Worm (Caenorhabditis elegans) whole organism, L1 larva: ENCODE results near the gene wrm-1.
A peak's percentile ranks its signal among the peaks of the same experiment; 100 is the strongest.

Experiments
- C16A3.4 ChIP-seq: fragments of 150-350 bp; optimal IDR thresholded peaks from 2 replicates; lab custom pipeline; 2014; ENCODE audit warnings: missing biosample characterization, missing genetic modification characterization
- C34B4.2 ChIP-seq: sonication (generic microtip); optimal IDR thresholded peaks from 2 replicates; lab custom pipeline; 2017; ENCODE audit warnings: mild to moderate bottlenecking, missing genetic modification characterization, missing compliant biosample characterization
- Y116A8C.19 ChIP-seq: sonication (generic microtip); optimal IDR thresholded peaks from 2 replicates; lab custom pipeline; 2016; ENCODE audit warnings: missing compliant biosample characterization, missing genetic modification characterization, borderline replicate concordance
- alr-1 ChIP-seq: fragments of 200-800 bp; sonication (Bioruptor generic); optimal IDR thresholded peaks from 2 replicates; lab custom pipeline; 2018; ENCODE audit warnings: borderline replicate concordance, mild to moderate bottlenecking, missing genetic modification characterization, missing compliant biosample characterization
- blmp-1 ChIP-seq: fragments of 150-350 bp; optimal IDR thresholded peaks from 2 replicates; lab custom pipeline; 2014; ENCODE audit warnings: missing biosample characterization, missing genetic modification characterization
- ceh-63 ChIP-seq: fragments of 200-800 bp; sonication (Bioruptor generic); optimal IDR thresholded peaks from 2 replicates; lab custom pipeline; 2018; ENCODE audit warnings: mild to moderate bottlenecking, missing genetic modification characterization, missing compliant biosample characterization
- ceh-88 ChIP-seq: fragments of 200-800 bp; sonication (Bioruptor generic); IDR thresholded peaks from 2 replicates; pipeline ENCODE4 v1.3.6; 2022; ENCODE audit warnings: missing genetic modification characterization, missing compliant biosample characterization
- ceh-90 ChIP-seq: sonication (generic microtip); optimal IDR thresholded peaks from 2 replicates; lab custom pipeline; 2016; ENCODE audit warnings: missing genetic modification characterization, missing compliant biosample characterization
- ces-1 ChIP-seq: fragments of 150-350 bp; optimal IDR thresholded peaks from 2 replicates; lab custom pipeline; 2014; ENCODE audit warnings: missing biosample characterization, missing genetic modification reagents, missing genetic modification characterization
- dpl-1 ChIP-seq, 3 experiments: fragments of 150-350 bp in 2 of 3; sonication (generic microtip) in 1 of 3; optimal IDR thresholded peaks; 2 replicates each; lab custom pipeline; 2014 to 2017; ENCODE audit warnings: missing biosample characterization in 3 of 3, missing genetic modification characterization in 3 of 3, missing genetic modification reagents in 3 of 3
- dsc-1 ChIP-seq: sonication (generic microtip); optimal IDR thresholded peaks from 2 replicates; lab custom pipeline; 2016; ENCODE audit warnings: mild to moderate bottlenecking, missing genetic modification characterization, missing compliant biosample characterization
- efl-1 ChIP-seq, 4 experiments: fragments of 150-350 bp; optimal IDR thresholded peaks in 3 of 4; peaks in 1 of 4; 1 replicate in 1 of 4; 2 replicates in 3 of 4; lab custom pipeline; 2014; ENCODE audit warnings: missing biosample characterization in 2 of 4, missing genetic modification characterization in 2 of 4, missing genetic modification reagents in 2 of 4
- egl-27 ChIP-seq, 2 experiments: fragments of 150-350 bp in 1 of 2; sonication (generic microtip); optimal IDR thresholded peaks; 3 replicates each; lab custom pipeline; 2017 to 2018; ENCODE audit warnings: missing biosample characterization in 2 of 2, missing genetic modification characterization in 2 of 2, missing genetic modification reagents in 2 of 2
- ets-5 ChIP-seq: fragments of 200-800 bp; sonication (Bioruptor generic); IDR thresholded peaks from 2 replicates; pipeline ENCODE4 v1.3.6; 2022; ENCODE audit warnings: missing genetic modification characterization, missing compliant biosample characterization
- fkh-10 ChIP-seq: sonication (generic microtip); optimal IDR thresholded peaks from 2 replicates; lab custom pipeline; 2017; ENCODE audit warnings: missing biosample characterization, missing genetic modification reagents, missing genetic modification characterization
- fkh-4 ChIP-seq: sonication (generic microtip); optimal IDR thresholded peaks from 2 replicates; lab custom pipeline; 2016; ENCODE audit warnings: missing compliant biosample characterization, missing genetic modification characterization, borderline replicate concordance
- grh-1 ChIP-seq: fragments of 200-800 bp; sonication (Bioruptor generic); IDR thresholded peaks from 2 replicates; pipeline ENCODE4 v1.3.6; 2022; ENCODE audit warnings: missing genetic modification reagents, missing genetic modification characterization, missing compliant biosample characterization
- hlh-4 ChIP-seq: sonication (generic microtip); optimal IDR thresholded peaks from 2 replicates; lab custom pipeline; 2016; ENCODE audit warnings: mild to moderate bottlenecking, missing genetic modification characterization, missing compliant biosample characterization
- hpl-2 ChIP-seq: fragments of 150-350 bp; optimal IDR thresholded peaks from 2 replicates; lab custom pipeline; 2014; ENCODE audit warnings: missing biosample characterization, missing genetic modification reagents, missing genetic modification characterization
- isw-1 ChIP-seq: fragments of 200-800 bp; sonication (Bioruptor generic); IDR thresholded peaks from 2 replicates; pipeline ENCODE4 v1.3.6; 2022; ENCODE audit warnings: missing genetic modification characterization, missing compliant biosample characterization
- jun-1 ChIP-seq: fragments of 150-350 bp; optimal IDR thresholded peaks from 2 replicates; lab custom pipeline; 2014; ENCODE audit warnings: missing biosample characterization, missing genetic modification reagents, missing genetic modification characterization
- lin-14 ChIP-seq: fragments of 200-800 bp; sonication (Bioruptor generic); optimal IDR thresholded peaks from 2 replicates; lab custom pipeline; 2018; ENCODE audit warnings: mild to moderate bottlenecking, missing genetic modification characterization, moderate library complexity, missing compliant biosample characterization
- lin-39 ChIP-seq: fragments of 150-350 bp; optimal IDR thresholded peaks from 2 replicates; lab custom pipeline; 2014; ENCODE audit warnings: missing biosample characterization, missing genetic modification reagents, missing genetic modification characterization
- lir-3 ChIP-seq: sonication (generic microtip); optimal IDR thresholded peaks from 2 replicates; lab custom pipeline; 2016; ENCODE audit warnings: mild to moderate bottlenecking, missing genetic modification characterization, moderate library complexity, missing compliant biosample characterization; ENCODE audit not compliant: poor library complexity
- lsy-2 ChIP-seq, 2 experiments: fragments of 150-350 bp; optimal IDR thresholded peaks; 2 replicates each; lab custom pipeline; 2014; ENCODE audit warnings: missing biosample characterization in 2 of 2, missing genetic modification characterization in 2 of 2
- mef-2 ChIP-seq: fragments of 150-350 bp; optimal IDR thresholded peaks from 2 replicates; lab custom pipeline; 2014; ENCODE audit warnings: missing biosample characterization, missing genetic modification characterization
- mep-1 ChIP-seq: fragments of 150-350 bp; optimal IDR thresholded peaks from 2 replicates; lab custom pipeline; 2014; ENCODE audit warnings: missing biosample characterization, missing genetic modification characterization
- nhr-19 ChIP-seq: fragments of 200-800 bp; sonication (Bioruptor generic); conservative IDR thresholded peaks from 2 replicates; pipeline ENCODE4 v1.3.6; 2022; ENCODE audit warnings: missing genetic modification characterization, missing compliant biosample characterization
- nhr-237 ChIP-seq: fragments of 150-350 bp; optimal IDR thresholded peaks from 2 replicates; lab custom pipeline; 2014; ENCODE audit warnings: missing biosample characterization, missing genetic modification characterization
- nhr-47 ChIP-seq: sonication (generic microtip); optimal IDR thresholded peaks from 2 replicates; lab custom pipeline; 2016; ENCODE audit warnings: mild to moderate bottlenecking, missing genetic modification characterization, moderate library complexity, missing compliant biosample characterization
- nhr-77 ChIP-seq: fragments of 150-350 bp; optimal IDR thresholded peaks from 2 replicates; lab custom pipeline; 2014; ENCODE audit warnings: missing biosample characterization, missing genetic modification characterization
- nhr-84 ChIP-seq: sonication (generic microtip); optimal IDR thresholded peaks from 2 replicates; lab custom pipeline; 2017; ENCODE audit warnings: missing biosample characterization, missing genetic modification characterization
- nhr-85 ChIP-seq: sonication (generic microtip); peaks from one replicate; lab custom pipeline; 2016; ENCODE audit warnings: missing genetic modification characterization, inconsistent platforms, missing compliant biosample characterization
- pag-3 ChIP-seq: sonication (generic microtip); optimal IDR thresholded peaks from 2 replicates; lab custom pipeline; 2017; ENCODE audit warnings: missing genetic modification characterization, mild to moderate bottlenecking, missing compliant biosample characterization, antibody characterized with exemption, borderline replicate concordance; ENCODE audit not compliant: insufficient read depth
- pax-3 ChIP-seq: fragments of 200-800 bp; sonication (Bioruptor generic); optimal IDR thresholded peaks from 2 replicates; lab custom pipeline; 2018; ENCODE audit warnings: mild to moderate bottlenecking, missing genetic modification characterization, moderate library complexity, missing compliant biosample characterization
- pqm-1 ChIP-seq: sonication (generic microtip); optimal IDR thresholded peaks from 3 replicates; lab custom pipeline; 2017; ENCODE audit warnings: missing biosample characterization, missing genetic modification characterization
- snpc-4 ChIP-seq: fragments of 150-350 bp; optimal IDR thresholded peaks from 2 replicates; lab custom pipeline; 2014; ENCODE audit warnings: missing biosample characterization, missing genetic modification characterization
- sox-4 ChIP-seq: sonication (generic microtip); optimal IDR thresholded peaks from 2 replicates; lab custom pipeline; 2016; ENCODE audit warnings: missing genetic modification characterization, missing compliant biosample characterization
- sup-37 ChIP-seq: fragments of 200-800 bp; sonication (Bioruptor generic); optimal IDR thresholded peaks from 2 replicates; lab custom pipeline; 2018; ENCODE audit warnings: mild to moderate bottlenecking, missing genetic modification characterization, missing compliant biosample characterization
- tbx-2 ChIP-seq: sonication (generic microtip); optimal IDR thresholded peaks from 2 replicates; lab custom pipeline; 2016; ENCODE audit warnings: missing genetic modification characterization, missing compliant biosample characterization
- unc-130 ChIP-seq: fragments of 150-350 bp; optimal IDR thresholded peaks from 2 replicates; lab custom pipeline; 2017; ENCODE audit warnings: missing biosample characterization, missing genetic modification characterization, inconsistent platforms
- unc-30 ChIP-seq: sonication (generic microtip); optimal IDR thresholded peaks from 2 replicates; lab custom pipeline; 2017; ENCODE audit warnings: missing biosample characterization, missing genetic modification characterization
- xbp-1 ChIP-seq: sonication (generic microtip); optimal IDR thresholded peaks from 2 replicates; lab custom pipeline; 2016; ENCODE audit warnings: missing genetic modification characterization, missing compliant biosample characterization
- zag-1 ChIP-seq: fragments of 150-350 bp; optimal IDR thresholded peaks from 2 replicates; lab custom pipeline; 2014; ENCODE audit warnings: missing biosample characterization, missing genetic modification characterization

The wrm-1 gene

DNA sequence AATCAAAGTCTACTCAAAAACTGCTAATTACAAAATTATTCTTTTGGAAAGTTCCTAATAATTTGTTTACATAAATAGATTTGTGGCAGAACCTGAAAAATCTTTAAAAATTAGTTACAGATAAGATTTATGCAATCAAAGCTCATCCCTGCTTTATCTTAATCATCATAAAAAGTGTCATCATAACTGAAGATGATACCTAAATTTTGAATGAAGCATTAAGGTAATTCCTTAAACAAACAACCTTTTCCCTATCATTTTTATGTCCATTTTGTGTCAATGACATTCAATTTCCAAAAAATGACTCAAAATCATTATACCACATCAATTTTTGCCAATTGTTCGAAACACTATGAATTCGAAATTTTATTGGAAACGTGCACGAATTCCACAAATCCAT lies 15.1 kb downstream of the wrm-1 start, which contains the start of gene B0244.6 (continued):
- no peak for TF ChIP-seq egl-27 (tag; optimal IDR thresholded peaks at IDR 0.05; lab: Kevin White, UChicago)
- no peak for TF ChIP-seq nhr-47 (tag; lab: Kevin White, UChicago)

DNA sequence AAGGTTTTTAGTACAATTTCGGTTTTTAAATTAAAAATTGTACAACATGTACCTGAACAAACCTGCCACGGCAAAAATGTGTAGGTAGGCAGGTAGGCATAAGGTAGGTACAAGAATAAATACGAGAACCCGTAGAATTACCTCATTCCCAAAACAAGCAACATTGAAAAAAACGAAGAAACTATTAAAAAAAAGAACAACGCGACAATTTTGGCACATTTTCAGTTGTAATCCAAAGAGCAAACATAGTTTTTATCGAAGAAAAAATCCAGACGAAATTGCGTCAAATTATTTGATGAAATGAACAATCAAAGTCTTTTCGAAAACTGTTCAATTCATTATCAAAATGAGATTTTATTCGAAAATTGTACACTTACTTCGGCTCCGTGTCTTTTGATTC lies 18.0 kb downstream of the wrm-1 start, which contains the start of gene B0244.16:
B0244.16 (plus strand) TSS at position 301 of the 400 bp plus-strand sequence.
- no peak for TF ChIP-seq pqm-1 (tag; lab: Kevin White, UChicago)
- no peak for TF ChIP-seq efl-1 (optimal IDR thresholded peaks at IDR 0.05; lab: Kevin White, UChicago)
- TF ChIP-seq efl-1 (GFP tag; optimal IDR thresholded peaks at IDR 0.05 in 1 of 2; lab: Kevin White, UChicago) = peak in 1 of 2 experiments; percentile 15
- no peak for TF ChIP-seq lsy-2 (tag; optimal IDR thresholded peaks at IDR 0.05; lab: Kevin White, UChicago)
- no peak for TF ChIP-seq mep-1 (tag; lab: Kevin White, UChicago)
- TF ChIP-seq tbx-2 (tag; lab: Kevin White, UChicago) = no peak
- TF ChIP-seq snpc-4 (tag; lab: Kevin White, UChicago) = no peak
- TF ChIP-seq ceh-90 (tag; lab: Kevin White, UChicago) = no peak
- no peak for TF ChIP-seq C34B4.2 (tag; lab: Kevin White, UChicago)

DNA sequence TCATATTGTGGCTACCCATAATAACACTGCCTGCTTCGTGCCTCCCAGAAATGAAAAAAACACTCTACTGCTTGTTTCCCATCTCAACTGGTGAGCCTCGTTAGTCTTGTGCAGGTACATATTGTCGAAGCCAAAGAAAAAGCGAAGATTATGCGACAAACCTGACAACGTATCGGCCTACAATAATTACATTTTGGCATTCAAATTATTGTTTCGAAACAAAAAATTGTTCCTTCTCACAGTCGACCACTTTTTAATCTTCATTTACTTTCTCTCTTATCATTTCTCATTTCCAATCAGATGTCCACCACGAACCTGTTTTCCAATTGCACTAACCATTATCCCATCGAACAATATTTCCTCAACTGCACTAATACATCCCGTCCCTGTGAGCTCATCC lies 20.4 kb downstream of the wrm-1 start, which contains the start of gene B0244.15:
B0244.15 (plus strand) TSS at position 301 of the 400 bp plus-strand sequence.
- TF ChIP-seq xbp-1 (tag; lab: Kevin White, UChicago) (no peak), nhr-84 (no peak), ceh-63 (no peak), sup-37 (GFP tag; lab: Kevin White, UChicago) (no peak), unc-130 (tag; lab: Kevin White, UChicago) (no peak), isw-1 (GFP tag; lab: Robert Waterston, UW) (no peak)
- TF ChIP-seq, all 84 proteins: peak for 0

DNA sequence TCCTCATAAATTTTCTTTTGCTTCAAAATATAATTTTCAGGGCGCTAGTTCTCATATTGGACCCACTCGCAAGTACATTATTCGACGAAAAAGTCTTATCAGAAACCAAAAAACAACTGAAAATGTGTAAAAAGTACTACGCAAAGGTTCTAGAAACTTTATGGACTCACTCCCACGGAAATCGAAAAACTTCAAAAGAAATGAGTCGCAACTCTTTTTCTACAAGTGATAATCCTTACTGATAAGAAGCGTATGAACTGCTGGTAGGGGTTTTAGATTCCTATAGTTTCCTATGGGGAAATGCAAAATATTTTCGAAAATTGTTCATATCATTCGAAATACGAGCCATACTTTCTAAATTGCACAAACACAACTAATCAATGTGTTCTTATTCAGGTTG lies 21.9 kb downstream of the wrm-1 start, which contains the start of gene B0244.5:
B0244.5 (plus strand) TSS at position 301 of the 400 bp plus-strand sequence.
- no peak for TF ChIP-seq nhr-77 (tag; lab: Kevin White, UChicago)
- TF ChIP-seq ceh-63 = no peak
- no peak for TF ChIP-seq blmp-1
- no peak for TF ChIP-seq sox-4 (tag; lab: Kevin White, UChicago)
- TF ChIP-seq nhr-237 (tag; lab: Kevin White, UChicago) = no peak
- TF ChIP-seq hlh-4 = no peak
- TF ChIP-seq tbx-2 (tag; lab: Kevin White, UChicago) = no peak
- no peak for TF ChIP-seq fkh-10 (GFP tag; lab: Kevin White, UChicago)
- no peak for TF ChIP-seq nhr-19 (GFP tag; lab: Robert Waterston, UW)
- TF ChIP-seq dsc-1 (tag; lab: Kevin White, UChicago) = no peak
- TF ChIP-seq dpl-1 (GFP tag; optimal IDR thresholded peaks at IDR 0.05; lab: Kevin White, UChicago) = no peak
- no peak for TF ChIP-seq grh-1 (GFP tag; lab: Robert Waterston, UW)
- no peak for TF ChIP-seq mef-2 (tag; lab: Kevin White, UChicago)
- no peak for TF ChIP-seq Y116A8C.19 (tag; lab: Kevin White, UChicago)
- TF ChIP-seq lsy-2 (tag; optimal IDR thresholded peaks at IDR 0.05; lab: Kevin White, UChicago) = no peak
- TF ChIP-seq alr-1 = no peak
- no peak for TF ChIP-seq sup-37 (GFP tag; lab: Kevin White, UChicago)
- TF ChIP-seq fkh-4 (tag; lab: Kevin White, UChicago) = no peak
- no peak for TF ChIP-seq lir-3 (tag; lab: Kevin White, UChicago)
- no peak for TF ChIP-seq xbp-1 (tag; lab: Kevin White, UChicago)

DNA sequence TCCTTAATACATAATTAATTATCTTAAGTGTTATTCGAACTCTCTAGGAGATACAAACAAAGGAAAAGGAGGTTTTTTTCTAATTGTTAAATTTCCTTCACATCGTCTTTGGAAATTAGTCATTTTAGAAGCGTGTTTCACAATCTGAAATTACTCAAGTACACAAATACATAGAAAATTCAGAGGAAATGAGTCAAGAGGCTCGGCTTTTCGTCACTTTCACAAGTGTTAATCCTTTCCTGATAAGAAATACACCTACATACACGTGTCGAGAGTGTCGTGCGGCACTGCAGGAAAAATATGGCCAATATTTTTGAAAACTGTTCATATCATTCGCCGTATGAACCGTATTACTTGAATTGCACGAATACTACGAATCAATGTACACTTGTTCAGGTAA lies 24.5 kb downstream of the wrm-1 start, which contains the start of gene B0244.4:
B0244.4 (plus strand) TSS at position 301 of the 400 bp plus-strand sequence.
- no peak for TF ChIP-seq jun-1 (tag; lab: Kevin White, UChicago)
- no peak for TF ChIP-seq dpl-1 (GFP tag; optimal IDR thresholded peaks at IDR 0.05; lab: Kevin White, UChicago)
- no peak for TF ChIP-seq C16A3.4
- TF ChIP-seq zag-1 (tag; lab: Kevin White, UChicago) = no peak
- no peak for TF ChIP-seq nhr-85 (tag; lab: Kevin White, UChicago)
- no peak for TF ChIP-seq lin-14 (GFP tag; lab: Kevin White, UChicago)
- TF ChIP-seq hpl-2 (GFP tag; lab: Kevin White, UChicago) = no peak
- no peak for TF ChIP-seq nhr-237 (tag; lab: Kevin White, UChicago)
- TF ChIP-seq ets-5 (GFP tag; lab: Robert Waterston, UW) = no peak
- TF ChIP-seq isw-1 (GFP tag; lab: Robert Waterston, UW) = no peak
- no peak for TF ChIP-seq ceh-88 (GFP tag; lab: Robert Waterston, UW)
- no peak for TF ChIP-seq ces-1 (GFP tag; lab: Kevin White, UChicago)
- TF ChIP-seq lin-39 = no peak
- no peak for TF ChIP-seq pax-3 (tag; lab: Kevin White, UChicago)
- no peak for TF ChIP-seq grh-1 (GFP tag; lab: Robert Waterston, UW)
- TF ChIP-seq unc-30 = no peak
- no peak for TF ChIP-seq pag-3 (tag; lab: Kevin White, UChicago)
- no peak for TF ChIP-seq mef-2 (tag; lab: Kevin White, UChicago)
